Worm (Caenorhabditis elegans): ENCODE data around the gene str-108.

The str-108 gene

DNA sequence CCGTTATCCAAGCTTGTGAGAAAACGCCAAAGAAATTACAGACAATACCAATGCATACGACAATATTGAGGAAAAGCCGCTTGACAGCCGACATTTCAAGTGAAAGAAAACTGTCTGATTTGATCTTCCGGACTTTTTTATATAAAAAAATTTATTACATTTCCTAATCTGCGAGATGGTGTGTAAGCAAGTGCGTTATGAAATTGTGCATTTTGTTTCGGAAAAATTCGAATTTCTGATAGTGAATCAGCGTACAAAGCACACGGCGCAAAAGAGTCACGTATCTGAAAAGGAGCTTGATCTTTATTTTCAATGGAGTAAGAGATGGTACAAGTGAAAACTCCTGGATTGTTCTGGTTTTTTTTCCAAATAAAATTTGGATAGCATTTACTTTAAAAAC, 25.0 kb upstream of the str-108 start, which contains the start of gene clc-32:
Gene clc-32, minus strand, starts transcription at position 101 of the 400 bp plus-strand sequence.
- TF ChIP-seq zip-5 (tag; optimal IDR thresholded peaks at IDR 0.05) (no peak), gmeb-2 (tag; optimal IDR thresholded peaks at IDR 0.05) (no peak), ceh-31 (tag; optimal IDR thresholded peaks at IDR 0.05) (no peak), pqm-1 (tag; optimal IDR thresholded peaks at IDR 0.05) (no peak), ceh-6 (GFP tag; optimal IDR thresholded peaks at IDR 0.05) (no peak), lim-6 (tag; optimal IDR thresholded peaks at IDR 0.05) (no peak), Y22D7AL.16 (tag; optimal IDR thresholded peaks at IDR 0.05) (no peak), ceh-24 (tag; optimal IDR thresholded peaks at IDR 0.05) (no peak), fkh-6 (tag; optimal IDR thresholded peaks at IDR 0.05) (no peak), hlh-8 (tag; optimal IDR thresholded peaks at IDR 0.05) (no peak), npax-4 (tag; optimal IDR thresholded peaks at IDR 0.05) (no peak), ztf-16 (tag; optimal IDR thresholded peaks at IDR 0.05) (no peak), pha-2 (tag; optimal IDR thresholded peaks at IDR 0.05) (no peak), ceh-48 (tag; optimal IDR thresholded peaks at IDR 0.05) (no peak), hlh-6 (tag; optimal IDR thresholded peaks at IDR 0.05) (no peak)

DNA sequence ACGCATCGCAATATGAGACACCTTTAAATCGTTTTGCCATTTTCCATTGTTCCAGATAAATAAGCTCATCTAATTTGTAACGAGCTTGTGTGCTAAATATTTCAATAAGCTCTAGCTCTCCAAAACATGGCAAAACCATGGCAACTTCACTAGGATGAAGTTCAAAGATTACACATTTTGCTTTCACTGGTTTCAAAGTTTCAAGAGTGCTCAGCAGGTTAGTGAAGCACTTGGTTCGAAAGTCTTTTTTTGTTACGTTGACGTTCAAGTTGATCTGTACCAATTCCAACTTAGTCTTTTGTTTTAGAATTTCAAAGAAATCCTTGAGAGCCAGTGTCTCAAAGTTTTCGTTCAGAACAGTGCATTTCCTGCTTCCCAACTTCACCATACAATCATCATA, 23.7 kb upstream of the str-108 start, which contains the start of gene fbxa-18:
Gene fbxa-18, plus strand, starts transcription at position 301 of the 400 bp plus-strand sequence.
- TF ChIP-seq hlh-15 (tag; optimal IDR thresholded peaks at IDR 0.05) = no peak
- TF ChIP-seq unc-3 (GFP tag; conservative IDR thresholded peaks at IDR 0.05) = no peak
- no peak for TF ChIP-seq unc-3 (tag; optimal IDR thresholded peaks at IDR 0.05)
- TF ChIP-seq unc-86 (tag; optimal IDR thresholded peaks at IDR 0.05) = no peak
- no peak for TF ChIP-seq dmd-4 (tag; optimal IDR thresholded peaks at IDR 0.05; ENCODE audit: borderline replicate concordance)
- TF ChIP-seq gmeb-2 (tag; optimal IDR thresholded peaks at IDR 0.05) = no peak
- TF ChIP-seq unc-55 (GFP tag; optimal IDR thresholded peaks at IDR 0.05) = no peak
- no peak for TF ChIP-seq zip-5 (tag; optimal IDR thresholded peaks at IDR 0.05)
- TF ChIP-seq ceh-48 (tag; optimal IDR thresholded peaks at IDR 0.05) = no peak
- no peak for TF ChIP-seq ceh-9 (tag; optimal IDR thresholded peaks at IDR 0.05)
- no peak for TF ChIP-seq ceh-14 (tag; optimal IDR thresholded peaks at IDR 0.05)
- TF ChIP-seq tbx-7 (tag; optimal IDR thresholded peaks at IDR 0.05) = no peak
- TF ChIP-seq ref-2 (tag; optimal IDR thresholded peaks at IDR 0.05) = no peak
- no peak for TF ChIP-seq F13H6.1 (tag; optimal IDR thresholded peaks at IDR 0.05)
- TF ChIP-seq pax-1 (tag; optimal IDR thresholded peaks at IDR 0.05) = no peak
- TF ChIP-seq hlh-8 (tag; optimal IDR thresholded peaks at IDR 0.05) = no peak
- no peak for TF ChIP-seq pha-2 (tag; optimal IDR thresholded peaks at IDR 0.05)
- no peak for TF ChIP-seq ceh-22 (tag; optimal IDR thresholded peaks at IDR 0.05)
- TF ChIP-seq Y22D7AL.16 (tag; optimal IDR thresholded peaks at IDR 0.05) = no peak
- no peak for TF ChIP-seq K09A11.1 (tag; optimal IDR thresholded peaks at IDR 0.05; ENCODE audit: insufficient read depth)

DNA sequence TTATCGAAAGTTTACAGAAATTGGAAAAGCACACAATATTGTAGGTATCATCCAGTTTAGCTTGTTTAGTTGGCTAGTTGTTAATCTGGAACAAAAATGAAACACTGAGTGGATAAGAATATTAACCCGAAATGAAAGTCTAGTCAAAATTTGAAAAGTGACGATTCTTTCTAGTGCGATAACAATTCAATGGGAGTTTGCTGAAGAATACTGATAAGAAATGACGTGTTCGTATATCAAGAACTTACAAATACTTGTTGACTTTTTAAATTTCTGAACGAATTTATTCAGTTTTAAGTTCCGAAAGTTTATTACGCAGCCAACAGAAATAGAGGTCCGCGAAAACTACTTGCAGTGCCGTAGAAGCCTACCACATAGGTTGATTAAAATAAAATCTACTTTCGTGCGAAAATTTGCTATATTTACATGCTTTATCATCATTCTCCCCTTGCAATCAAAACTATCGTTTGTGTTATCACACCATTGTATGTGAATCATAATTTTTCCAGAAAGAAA, 22.9 kb upstream of the str-108 start, which contains the start of gene fbxa-88:
Gene fbxa-88, minus strand, starts transcription at position 51 of the 516 bp plus-strand sequence.
- TF ChIP-seq syd-9 (tag; optimal IDR thresholded peaks at IDR 0.05) (no peak), hlh-15 (tag; optimal IDR thresholded peaks at IDR 0.05) (no peak), ama-1 (optimal IDR thresholded peaks at IDR 0.05) (no peak), ets-4 (tag; optimal IDR thresholded peaks at IDR 0.05) (no peak), fax-1 (tag; optimal IDR thresholded peaks at IDR 0.05) (no peak), ceh-48 (tag; optimal IDR thresholded peaks at IDR 0.05) (no peak), ref-2 (tag; optimal IDR thresholded peaks at IDR 0.05) (no peak), elt-4 (tag; optimal IDR thresholded peaks at IDR 0.05) (no peak), F13H6.1 (tag; optimal IDR thresholded peaks at IDR 0.05) (no peak), pat-9 (tag; optimal IDR thresholded peaks at IDR 0.05) (no peak)

DNA sequence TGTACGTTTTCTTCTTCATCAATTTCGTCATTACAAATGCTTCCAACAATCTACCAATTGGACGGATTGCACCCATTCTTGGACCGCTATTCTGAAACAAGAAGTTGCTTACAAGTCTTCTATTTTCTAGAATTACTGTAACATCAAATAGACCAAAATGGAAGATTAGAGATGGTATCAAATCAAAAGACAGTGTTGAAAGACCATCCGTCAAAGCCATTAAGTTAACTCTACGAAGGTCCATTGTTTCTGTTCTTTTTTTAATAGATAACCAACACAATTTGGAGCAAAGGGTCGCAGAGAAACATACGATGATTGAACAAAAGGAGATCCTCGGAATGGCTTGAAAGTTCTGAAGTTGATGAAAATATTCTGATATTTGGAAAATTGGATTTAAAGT, 21.0 kb upstream of the str-108 start:
- TF ChIP-seq ceh-22 (tag; optimal IDR thresholded peaks at IDR 0.05) (no peak), nfya-1 (tag; optimal IDR thresholded peaks at IDR 0.05) (no peak)
